Fruit fly (Drosophila melanogaster) whole organism, prepupa: Measurements from ENCODE around the gene ago.
A peak's percentile ranks its signal among the peaks of the same experiment; 100 is the strongest.

Source experiments
- Blimp-1 ChIP-seq: fragments of 200-800 bp; sonication (Bioruptor generic); optimal IDR thresholded peaks from 3 replicates; lab custom pipeline; 2017; ENCODE audit warnings: missing biosample characterization, missing genetic modification characterization, mild to moderate bottlenecking, moderate library complexity, missing genetic modification reagents
- CG11294 ChIP-seq: fragments of 200-800 bp; sonication (Bioruptor generic); IDR thresholded peaks from 2 replicates; pipeline ENCODE4 v1.3.6; 2022; ENCODE audit warnings: missing biosample characterization, missing genetic modification characterization
- CG11902 ChIP-seq: fragments of 200-800 bp; sonication (Bioruptor generic); optimal IDR thresholded peaks from 3 replicates; lab custom pipeline; 2016; ENCODE audit warnings: missing biosample characterization, missing genetic modification characterization
- CG15336 ChIP-seq: fragments of 200-800 bp; sonication (Bioruptor generic); IDR thresholded peaks from 2 replicates; pipeline ENCODE4 v1.3.6; 2022; ENCODE audit warnings: missing biosample characterization, missing genetic modification characterization
- CG1621 ChIP-seq: fragments of 200-800 bp; sonication (Bioruptor generic); optimal IDR thresholded peaks from 3 replicates; lab custom pipeline; 2018; ENCODE audit warnings: missing biosample characterization, mild to moderate bottlenecking, missing genetic modification characterization
- CG16779 ChIP-seq: fragments of 200-800 bp; sonication (Bioruptor generic); optimal IDR thresholded peaks from 3 replicates; lab custom pipeline; 2017; ENCODE audit warnings: missing biosample characterization, mild to moderate bottlenecking, missing genetic modification characterization
- CG3032 ChIP-seq: fragments of 200-800 bp; optimal IDR thresholded peaks from 2 replicates; lab custom pipeline; 2019; ENCODE audit warnings: missing biosample characterization, mild to moderate bottlenecking, missing genetic modification characterization, moderate library complexity
- CG32006 ChIP-seq: fragments of 200-800 bp; sonication (Bioruptor generic); optimal IDR thresholded peaks from 3 replicates; lab custom pipeline; 2017; ENCODE audit warnings: missing biosample characterization, mild to moderate bottlenecking, missing genetic modification characterization
- CG34406 ChIP-seq: fragments of 200-800 bp; sonication (Bioruptor generic); optimal IDR thresholded peaks from 3 replicates; lab custom pipeline; 2016; ENCODE audit warnings: missing biosample characterization, missing genetic modification characterization
- CG3919 ChIP-seq: fragments of 200-800 bp; sonication (Bioruptor generic); optimal IDR thresholded peaks from 3 replicates; lab custom pipeline; 2016; ENCODE audit warnings: missing biosample characterization, missing genetic modification characterization
- CG4318 ChIP-seq: fragments of 200-800 bp; sonication (Bioruptor generic); optimal IDR thresholded peaks from 3 replicates; lab custom pipeline; 2017; ENCODE audit warnings: missing biosample characterization, mild to moderate bottlenecking, missing genetic modification characterization
- CG6276 ChIP-seq: fragments of 200-800 bp; sonication (Bioruptor generic); optimal IDR thresholded peaks from 2 replicates; lab custom pipeline; 2017; ENCODE audit warnings: missing biosample characterization, mild to moderate bottlenecking, missing genetic modification characterization
- CG6792 ChIP-seq: fragments of 200-800 bp; sonication (Bioruptor generic); optimal IDR thresholded peaks from 3 replicates; lab custom pipeline; 2016; ENCODE audit warnings: missing biosample characterization, missing genetic modification characterization
- CG6808 ChIP-seq: fragments of 200-800 bp; sonication (Bioruptor generic); optimal IDR thresholded peaks from 3 replicates; lab custom pipeline; 2017; ENCODE audit warnings: missing biosample characterization, missing genetic modification characterization, mild to moderate bottlenecking, moderate library complexity, missing genetic modification reagents
- CG6854 ChIP-seq: fragments of 200-800 bp; sonication (Bioruptor generic); optimal IDR thresholded peaks from 2 replicates; lab custom pipeline; 2017; ENCODE audit warnings: missing biosample characterization, mild to moderate bottlenecking, missing genetic modification characterization
- CG7368 ChIP-seq: fragments of 200-800 bp; sonication (Bioruptor generic); optimal IDR thresholded peaks from 3 replicates; lab custom pipeline; 2016; ENCODE audit warnings: missing biosample characterization, missing genetic modification characterization
- CG8119 ChIP-seq: fragments of 200-800 bp; sonication (Bioruptor generic); IDR thresholded peaks from 3 replicates; pipeline ENCODE4 v1.3.6; 2022; ENCODE audit warnings: missing biosample characterization, missing genetic modification characterization
- CG8319 ChIP-seq: fragments of 200-800 bp; sonication (Bioruptor generic); optimal IDR thresholded peaks from 3 replicates; lab custom pipeline; 2016; ENCODE audit warnings: missing biosample characterization, missing genetic modification characterization
- CG8632 ChIP-seq: fragments of 200-800 bp; sonication (Bioruptor generic); optimal IDR thresholded peaks from 3 replicates; lab custom pipeline; 2016; ENCODE audit warnings: missing biosample characterization, missing genetic modification characterization
- Eip75B ChIP-seq: fragments of 200-800 bp; sonication (Bioruptor generic); optimal IDR thresholded peaks from 3 replicates; lab custom pipeline; 2016; ENCODE audit warnings: missing biosample characterization, missing genetic modification characterization
- Eip78C ChIP-seq: fragments of 200-800 bp; sonication (Bioruptor generic); peaks from one replicate; lab custom pipeline; 2016; ENCODE audit warnings: missing biosample characterization, missing genetic modification characterization
- Ets21C ChIP-seq: fragments of 200-800 bp; sonication (Bioruptor generic); optimal IDR thresholded peaks from 3 replicates; lab custom pipeline; 2016; ENCODE audit warnings: missing biosample characterization, missing genetic modification characterization
- Ets96B ChIP-seq: fragments of 200-800 bp; optimal IDR thresholded peaks from 2 replicates; lab custom pipeline; 2019; ENCODE audit warnings: missing biosample characterization, mild to moderate bottlenecking, missing genetic modification characterization, moderate library complexity
- Gug ChIP-seq: fragments of 200-800 bp; sonication (Bioruptor generic); IDR thresholded peaks from 2 replicates; pipeline ENCODE4 v1.3.6; 2022; ENCODE audit warnings: missing biosample characterization, missing genetic modification characterization
- Hr38 ChIP-seq: sonication (Bioruptor generic); optimal IDR thresholded peaks from 2 replicates; lab custom pipeline; 2016; ENCODE audit warnings: missing biosample characterization, missing genetic modification characterization
- Hr39 ChIP-seq: fragments of 200-800 bp; sonication (Bioruptor generic); optimal IDR thresholded peaks from 2 replicates; lab custom pipeline; 2016; ENCODE audit warnings: missing biosample characterization, missing genetic modification characterization
- Hr4 ChIP-seq: fragments of 200-800 bp; sonication (Bioruptor generic); optimal IDR thresholded peaks from 3 replicates; lab custom pipeline; 2016; ENCODE audit warnings: missing biosample characterization, missing genetic modification characterization
- Lpt ChIP-seq: fragments of 200-800 bp; sonication (Bioruptor generic); optimal IDR thresholded peaks from 3 replicates; lab custom pipeline; 2016; ENCODE audit warnings: missing biosample characterization, missing genetic modification characterization
- OdsH ChIP-seq: fragments of 200-800 bp; sonication (Bioruptor generic); optimal IDR thresholded peaks from 3 replicates; lab custom pipeline; 2016; ENCODE audit warnings: missing biosample characterization, missing genetic modification characterization
- Smox ChIP-seq: fragments of 200-800 bp; sonication (Bioruptor generic); optimal IDR thresholded peaks from 3 replicates; lab custom pipeline; 2016; ENCODE audit warnings: missing biosample characterization, missing genetic modification characterization
- Sox102F ChIP-seq: fragments of 200-800 bp; sonication (Bioruptor generic); optimal IDR thresholded peaks from 2 replicates; lab custom pipeline; 2016; ENCODE audit warnings: missing biosample characterization, mild to moderate bottlenecking, missing genetic modification characterization
- Sox15 ChIP-seq: fragments of 200-800 bp; sonication (Bioruptor generic); optimal IDR thresholded peaks from 3 replicates; lab custom pipeline; 2016; ENCODE audit warnings: missing biosample characterization, missing genetic modification characterization
- achi ChIP-seq: fragments of 200-800 bp; sonication (Bioruptor generic); optimal IDR thresholded peaks from 3 replicates; lab custom pipeline; 2016; ENCODE audit warnings: missing biosample characterization, missing genetic modification characterization
- acj6 ChIP-seq: fragments of 200-800 bp; sonication (Bioruptor generic); optimal IDR thresholded peaks from 3 replicates; lab custom pipeline; 2016; ENCODE audit warnings: missing biosample characterization, missing genetic modification characterization
- cyc ChIP-seq: fragments of 200-800 bp; sonication (Bioruptor generic); optimal IDR thresholded peaks from 3 replicates; lab custom pipeline; 2016; ENCODE audit warnings: missing biosample characterization, missing genetic modification characterization
- eg ChIP-seq: fragments of 200-800 bp; sonication (Bioruptor generic); IDR thresholded peaks from 3 replicates; pipeline ENCODE4 v1.3.6; 2022; ENCODE audit warnings: missing biosample characterization, missing genetic modification characterization
- esn ChIP-seq: fragments of 200-800 bp; sonication (Bioruptor generic); optimal IDR thresholded peaks from 2 replicates; lab custom pipeline; 2016; ENCODE audit warnings: missing biosample characterization, mild to moderate bottlenecking, missing genetic modification characterization, moderate library complexity
- fd85E ChIP-seq: fragments of 200-800 bp; sonication (Bioruptor generic); optimal IDR thresholded peaks from 3 replicates; lab custom pipeline; 2016; ENCODE audit warnings: missing biosample characterization, missing genetic modification characterization
- fkh ChIP-seq: fragments of 200-800 bp; sonication (Bioruptor generic); optimal IDR thresholded peaks from 3 replicates; lab custom pipeline; 2017; ENCODE audit warnings: missing biosample characterization, mild to moderate bottlenecking, missing genetic modification characterization, moderate library complexity
- net ChIP-seq: fragments of 200-800 bp; sonication (Bioruptor generic); optimal IDR thresholded peaks from 3 replicates; lab custom pipeline; 2016; ENCODE audit warnings: missing biosample characterization, missing genetic modification characterization
- salr ChIP-seq, 2 experiments: fragments of 200-800 bp; sonication (Bioruptor generic); optimal IDR thresholded peaks; 3 replicates each; lab custom pipeline; 2016 to 2018; ENCODE audit warnings: missing biosample characterization in 2 of 2, missing genetic modification characterization in 2 of 2, mild to moderate bottlenecking in 1 of 2
- spab ChIP-seq: fragments of 200-800 bp; sonication (Bioruptor generic); optimal IDR thresholded peaks from 2 replicates; lab custom pipeline; 2017; ENCODE audit warnings: missing biosample characterization, mild to moderate bottlenecking, missing genetic modification characterization, missing genetic modification reagents
- ss ChIP-seq, 2 experiments: fragments of 200-800 bp; sonication (Bioruptor generic); optimal IDR thresholded peaks; 2 replicates in 1 of 2; 3 replicates in 1 of 2; lab custom pipeline; 2017 to 2018; ENCODE audit warnings: mild to moderate bottlenecking in 2 of 2, missing biosample characterization in 2 of 2, missing genetic modification characterization in 2 of 2, moderate library complexity in 1 of 2
- svp ChIP-seq: fragments of 200-800 bp; sonication (Bioruptor generic); peaks from one replicate; lab custom pipeline; 2016; ENCODE audit warnings: missing biosample characterization, missing genetic modification characterization
- topi ChIP-seq: fragments of 200-800 bp; sonication (Bioruptor generic); optimal IDR thresholded peaks from 3 replicates; lab custom pipeline; 2016; ENCODE audit warnings: missing biosample characterization, missing genetic modification characterization
- vri ChIP-seq: fragments of 200-800 bp; sonication (Bioruptor generic); optimal IDR thresholded peaks from 3 replicates; lab custom pipeline; 2016; ENCODE audit warnings: missing biosample characterization, mild to moderate bottlenecking, missing genetic modification characterization

ago gene

dm6 chr3L:4233603-4234277, 20.4 kb downstream of the ago start:
- TF ChIP-seq CG6808 (GFP tag; lab: Kevin White, UChicago) = no peak
- no peak for TF ChIP-seq CG16779 (tag; lab: Kevin White, UChicago)
- TF ChIP-seq CG8119 = no peak
- no peak for TF ChIP-seq CG3919 (GFP tag; lab: Kevin White, UChicago)
- peak in 1 of 2 experiments; percentile 46 for TF ChIP-seq ss (GFP tag; optimal IDR thresholded peaks at IDR 0.05; lab: Kevin White, UChicago)
- peak; percentile 42 for TF ChIP-seq fkh (GFP tag; lab: Kevin White, UChicago)
- TF ChIP-seq Lpt (GFP tag; lab: Kevin White, UChicago) = no peak
- TF ChIP-seq svp (GFP tag; lab: Kevin White, UChicago) = peak; percentile 84
- 0 out of 2 replicates have a peak, but pooled peaks have one; percentile 18 for TF ChIP-seq CG15336 (GFP tag; lab: Robert Waterston, UW)
- TF ChIP-seq Eip75B (GFP tag; lab: Kevin White, UChicago) = no peak
- no peak for TF ChIP-seq salr (GFP tag; optimal IDR thresholded peaks at IDR 0.05; lab: Kevin White, UChicago)
- TF ChIP-seq Sox15 = no peak
- no peak for TF ChIP-seq CG34406 (GFP tag; lab: Kevin White, UChicago)

DNA sequence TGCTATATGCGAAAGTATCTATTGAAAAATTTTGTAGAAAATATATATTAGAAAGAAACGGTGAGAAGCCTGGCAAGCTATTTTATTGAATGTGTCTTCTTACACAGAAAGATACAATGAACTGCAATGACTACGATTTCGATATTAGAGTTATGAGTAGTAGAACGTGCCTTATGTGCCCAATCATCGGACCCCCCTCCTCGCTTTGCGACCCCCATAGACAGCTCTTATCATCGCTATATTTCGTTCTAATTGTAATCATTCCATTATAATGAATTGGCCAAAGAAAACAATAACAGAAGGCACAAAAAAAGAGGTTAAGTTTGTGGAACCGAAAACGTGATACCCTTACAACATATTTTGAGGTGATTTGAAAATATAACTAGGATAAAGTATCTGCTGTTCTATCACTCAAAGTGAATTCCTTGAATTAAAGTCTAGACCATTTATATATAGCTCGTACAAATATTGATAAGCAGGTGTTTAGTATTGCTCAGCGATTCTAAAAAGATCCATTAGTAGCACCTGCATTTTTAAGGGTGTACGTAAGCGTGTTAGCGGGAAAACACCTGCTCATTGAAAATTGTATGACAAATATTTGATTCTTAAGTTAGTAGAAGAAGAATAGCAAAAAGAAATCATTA, 21.3 kb downstream of the ago start:
- TF ChIP-seq CG6854 = no peak
- TF ChIP-seq CG7368 = no peak
- TF ChIP-seq cyc (GFP tag; lab: Kevin White, UChicago) = no peak
- TF ChIP-seq Ets96B = no peak
- no peak for TF ChIP-seq CG34406 (GFP tag; lab: Kevin White, UChicago)
- TF ChIP-seq Lpt (GFP tag; lab: Kevin White, UChicago) = no peak
- TF ChIP-seq Sox102F (GFP tag; lab: Kevin White, UChicago) = no peak
- TF ChIP-seq CG8319 (GFP tag; lab: Kevin White, UChicago) = no peak
- no peak for TF ChIP-seq topi (GFP tag; lab: Kevin White, UChicago)
- TF ChIP-seq CG1621 (tag; lab: Kevin White, UChicago) = no peak
- no peak for TF ChIP-seq achi (GFP tag; lab: Kevin White, UChicago)
- no peak for TF ChIP-seq Smox (GFP tag; lab: Kevin White, UChicago)
- TF ChIP-seq Ets21C (GFP tag; lab: Kevin White, UChicago) = no peak
- TF ChIP-seq CG16779 (tag; lab: Kevin White, UChicago) = no peak
- no peak for TF ChIP-seq CG15336 (GFP tag; lab: Robert Waterston, UW)
- no peak for TF ChIP-seq CG6276 (GFP tag; lab: Kevin White, UChicago)
- TF ChIP-seq OdsH (GFP tag; lab: Kevin White, UChicago) = no peak
- no peak for TF ChIP-seq Eip75B (GFP tag; lab: Kevin White, UChicago)
- no peak for TF ChIP-seq fd85E (GFP tag; lab: Kevin White, UChicago)
- no peak for TF ChIP-seq CG6792 (GFP tag; lab: Kevin White, UChicago)
- peak; percentile 18 for TF ChIP-seq vri (GFP tag; lab: Kevin White, UChicago)
- no peak for TF ChIP-seq CG11294
- TF ChIP-seq spab (GFP tag; lab: Kevin White, UChicago) = no peak
- peak; percentile 50 for TF ChIP-seq Eip78C (GFP tag; lab: Kevin White, UChicago)
- peak; percentile 18 for TF ChIP-seq svp (GFP tag; lab: Kevin White, UChicago)
- TF ChIP-seq Gug (GFP tag; lab: Robert Waterston, UW) = no peak
- TF ChIP-seq CG11902 (GFP tag; lab: Kevin White, UChicago) = no peak
- TF ChIP-seq Hr39 (GFP tag; lab: Kevin White, UChicago) = peak; percentile 23
- TF ChIP-seq salr (GFP tag; optimal IDR thresholded peaks at IDR 0.05; lab: Kevin White, UChicago) = no peak
- no peak for TF ChIP-seq Hr4
- TF ChIP-seq esn (GFP tag; lab: Kevin White, UChicago) = peak; percentile 14
- TF ChIP-seq eg = no peak
- no peak for TF ChIP-seq acj6 (GFP tag; lab: Kevin White, UChicago)
- TF ChIP-seq CG4318 (GFP tag; lab: Kevin White, UChicago) = no peak
- no peak for TF ChIP-seq net (GFP tag; lab: Kevin White, UChicago)
- TF ChIP-seq Hr38 = no peak
- TF ChIP-seq CG3032 = no peak
- TF ChIP-seq CG8632 (GFP tag; lab: Kevin White, UChicago) = no peak
- no peak for TF ChIP-seq Blimp-1 (GFP tag; lab: Kevin White, UChicago)
- no peak for TF ChIP-seq CG32006 (GFP tag; lab: Kevin White, UChicago)
- TF ChIP-seq CG8119 = no peak
